Worm (Caenorhabditis elegans) whole organism, young adult: ENCODE results near the gene lipl-6.

Experiments
- C17E4.6 ChIP-seq: fragments of 200-800 bp; sonication (Bioruptor generic); IDR thresholded peaks from 2 replicates; pipeline ENCODE4 v1.3.6; 2022; ENCODE audit warnings: missing genetic modification reagents, missing genetic modification characterization, missing compliant biosample characterization
- F37B4.10 ChIP-seq: fragments of 200-800 bp; sonication (Bioruptor generic); IDR thresholded peaks from 2 replicates; pipeline ENCODE4 v1.3.6; 2022; ENCODE audit warnings: missing genetic modification characterization, missing compliant biosample characterization
- F39B2.1 ChIP-seq: fragments of 200-800 bp; sonication (Bioruptor generic); IDR thresholded peaks from 2 replicates; pipeline ENCODE4 v1.3.6; 2022; ENCODE audit warnings: missing genetic modification reagents, missing genetic modification characterization, missing compliant biosample characterization
- F49E8.2 ChIP-seq: sonication (generic microtip); optimal IDR thresholded peaks from 3 replicates; lab custom pipeline; 2017; ENCODE audit warnings: missing genetic modification characterization, mild to moderate bottlenecking, missing compliant biosample characterization, antibody characterized with exemption, moderate library complexity; ENCODE audit not compliant: insufficient read depth
- Y53F4B.3 ChIP-seq: fragments of 200-800 bp; sonication (Bioruptor generic); IDR thresholded peaks from 2 replicates; pipeline ENCODE4 v1.3.6; 2022; ENCODE audit warnings: missing genetic modification reagents, missing genetic modification characterization, missing compliant biosample characterization
- ama-1 ChIP-seq, 3 experiments: fragments of 150-350 bp in 1 of 3; sonication (generic microtip) in 2 of 3; optimal IDR thresholded peaks; 2 replicates each; lab custom pipeline; 2014 to 2018; ENCODE audit warnings: missing biosample characterization in 2 of 3, missing genetic modification characterization in 2 of 3, missing genetic modification reagents in 2 of 3
- aptf-3 ChIP-seq: fragments of 200-800 bp; sonication (Bioruptor generic); IDR thresholded peaks from 2 replicates; pipeline ENCODE4 v1.3.6; 2022; ENCODE audit warnings: missing genetic modification characterization, missing compliant biosample characterization
- die-1 ChIP-seq: sonication (generic microtip); optimal IDR thresholded peaks from 2 replicates; lab custom pipeline; 2016; ENCODE audit warnings: missing genotype, mild to moderate bottlenecking, missing genetic modification characterization, missing compliant biosample characterization
- dpl-1 ChIP-seq: fragments of 150-350 bp; optimal IDR thresholded peaks from 2 replicates; lab custom pipeline; 2014; ENCODE audit warnings: missing biosample characterization, missing genetic modification reagents, missing genetic modification characterization
- lag-1 ChIP-seq: fragments of 200-800 bp; sonication (Bioruptor generic); IDR thresholded peaks from 2 replicates; pipeline ENCODE4 v1.3.6; 2022; ENCODE audit warnings: missing genetic modification reagents, missing genetic modification characterization, missing compliant biosample characterization
- pha-4 ChIP-seq: fragments of 150-350 bp; sonication (generic microtip); optimal IDR thresholded peaks from 2 replicates; lab custom pipeline; 2014; ENCODE audit warnings: missing biosample characterization, missing genetic modification reagents, missing genetic modification characterization
- tlf-1 ChIP-seq: fragments of 200-800 bp; sonication (Bioruptor generic); optimal IDR thresholded peaks from 2 replicates; lab custom pipeline; 2018; ENCODE audit warnings: mild to moderate bottlenecking, missing genetic modification characterization, missing compliant biosample characterization
- ztf-25 ChIP-seq: fragments of 200-800 bp; sonication (Bioruptor generic); IDR thresholded peaks from 2 replicates; pipeline ENCODE4 v1.3.6; 2022; ENCODE audit warnings: missing genetic modification reagents, missing genetic modification characterization, missing compliant biosample characterization

DNA sequence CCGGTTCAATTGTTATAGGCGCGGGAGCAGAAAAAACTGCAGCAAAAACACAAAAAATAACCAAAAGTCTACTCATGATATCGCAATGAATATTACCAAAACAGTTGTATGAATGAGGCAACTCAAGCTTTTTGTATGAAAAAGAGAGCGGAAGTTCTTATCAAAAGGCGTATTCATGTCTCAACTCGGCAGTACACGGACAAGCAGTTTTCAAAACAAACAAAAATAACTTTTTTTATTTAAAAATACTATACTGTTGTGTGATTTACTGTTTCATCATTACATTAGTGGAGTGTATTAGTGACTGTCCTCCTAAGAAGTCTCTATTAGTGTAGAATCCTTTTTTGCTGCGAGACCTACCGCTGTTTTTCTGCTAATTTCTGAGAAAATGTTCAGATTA lies 13.3 kb upstream of the lipl-6 start, which contains the start of gene Y57E12B.4:
- no peak for TF ChIP-seq die-1
- no peak for TF ChIP-seq aptf-3 (GFP tag; lab: Robert Waterston, UW)
- no peak for TF ChIP-seq F39B2.1 (GFP tag; lab: Robert Waterston, UW)
- TF ChIP-seq F37B4.10 (GFP tag; lab: Robert Waterston, UW) = no peak
- no peak for TF ChIP-seq ztf-25
- TF ChIP-seq F49E8.2 (tag; lab: Kevin White, UChicago) = no peak
- no peak for TF ChIP-seq ama-1 (optimal IDR thresholded peaks at IDR 0.05; lab: Kevin White, UChicago)
- no peak for TF ChIP-seq ama-1 (GFP tag; optimal IDR thresholded peaks at IDR 0.05; lab: Kevin White, UChicago)
- TF ChIP-seq dpl-1 (GFP tag; lab: Kevin White, UChicago) = no peak
- TF ChIP-seq tlf-1 (GFP tag; lab: Kevin White, UChicago) = no peak
- TF ChIP-seq Y53F4B.3 (GFP tag; lab: Robert Waterston, UW) = no peak
- TF ChIP-seq C17E4.6 = no peak
- no peak for TF ChIP-seq pha-4 (tag; lab: Kevin White, UChicago)
- TF ChIP-seq lag-1 = no peak
